Fruit fly (Drosophila melanogaster) whole organism, embryonic: ENCODE data around the gene Cdc7.
A peak's percentile ranks its signal among the peaks of the same experiment; 100 is the strongest.

ENCODE experiments used
- ATbp ChIP-seq: fragments of 200-800 bp; sonication (Bioruptor generic); optimal IDR thresholded peaks from 2 replicates; lab custom pipeline; 2017; ENCODE audit warnings: missing biosample characterization, mild to moderate bottlenecking, missing genetic modification characterization, missing genetic modification reagents
- CG1024 ChIP-seq: fragments of 200-800 bp; sonication (Bioruptor generic); IDR thresholded peaks from 2 replicates; pipeline ENCODE4 v1.3.6; 2022; ENCODE audit warnings: missing biosample characterization, missing genetic modification characterization
- CG10267 ChIP-seq: fragments of 200-800 bp; sonication (Bioruptor generic); optimal IDR thresholded peaks from 2 replicates; lab custom pipeline; 2018; ENCODE audit warnings: missing biosample characterization, mild to moderate bottlenecking, missing genetic modification characterization, moderate library complexity
- CG10366 ChIP-seq: fragments of 200-800 bp; sonication (Bioruptor generic); IDR thresholded peaks from 2 replicates; pipeline ENCODE4 v1.3.6; 2022; ENCODE audit warnings: missing biosample characterization, missing genetic modification characterization
- CG11093 ChIP-seq: fragments of 200-800 bp; sonication (Bioruptor generic); IDR thresholded peaks from 3 replicates; pipeline ENCODE4 v1.3.6; 2022; ENCODE audit warnings: missing biosample characterization, missing genetic modification characterization
- CG11247 ChIP-seq: fragments of 200-800 bp; sonication (Bioruptor generic); IDR thresholded peaks from 2 replicates; pipeline ENCODE4 v1.3.6; 2022; ENCODE audit warnings: missing biosample characterization, missing genetic modification characterization
- CG12219 ChIP-seq: fragments of 200-800 bp; sonication (Bioruptor generic); optimal IDR thresholded peaks from 3 replicates; lab custom pipeline; 2018; ENCODE audit warnings: missing biosample characterization, mild to moderate bottlenecking, missing genetic modification characterization
- CG12236 ChIP-seq: fragments of 200-800 bp; sonication (Bioruptor generic); optimal IDR thresholded peaks from 2 replicates; lab custom pipeline; 2016; ENCODE audit warnings: missing biosample characterization, missing genetic modification characterization
- CG14050 ChIP-seq: fragments of 200-800 bp; sonication (Bioruptor generic); IDR thresholded peaks from 3 replicates; pipeline ENCODE4 v1.3.6; 2022; ENCODE audit warnings: missing biosample characterization, missing genetic modification characterization
- CG14710 ChIP-seq: fragments of 200-800 bp; sonication (Bioruptor generic); optimal IDR thresholded peaks from 3 replicates; lab custom pipeline; 2019; ENCODE audit warnings: missing biosample characterization, mild to moderate bottlenecking, missing genetic modification characterization, moderate library complexity
- CG15269 ChIP-seq: fragments of 200-800 bp; sonication (Bioruptor generic); optimal IDR thresholded peaks from 2 replicates; lab custom pipeline; 2018; ENCODE audit warnings: missing biosample characterization, mild to moderate bottlenecking, missing genetic modification characterization, moderate library complexity
- CG16863 ChIP-seq: fragments of 200-800 bp; sonication (Bioruptor generic); optimal IDR thresholded peaks from 3 replicates; lab custom pipeline; 2016; ENCODE audit warnings: missing biosample characterization, missing genetic modification characterization
- CG17328 ChIP-seq: fragments of 200-800 bp; sonication (Bioruptor generic); IDR thresholded peaks from 2 replicates; pipeline ENCODE4 v1.3.6; 2022; ENCODE audit warnings: missing biosample characterization, missing genetic modification characterization
- CG18764 ChIP-seq: fragments of 200-800 bp; sonication (Bioruptor generic); optimal IDR thresholded peaks from 3 replicates; lab custom pipeline; 2016; ENCODE audit warnings: missing biosample characterization, missing genetic modification characterization
- CG2875 ChIP-seq: fragments of 200-800 bp; sonication (Bioruptor generic); optimal IDR thresholded peaks from 2 replicates; lab custom pipeline; 2017; ENCODE audit warnings: missing biosample characterization, mild to moderate bottlenecking, missing genetic modification characterization, missing genetic modification reagents
- CG30020 ChIP-seq: fragments of 200-800 bp; optimal IDR thresholded peaks from 2 replicates; lab custom pipeline; 2019; ENCODE audit warnings: missing biosample characterization, mild to moderate bottlenecking, missing genetic modification characterization, moderate library complexity
- CG33557 ChIP-seq: fragments of 200-800 bp; sonication (Bioruptor generic); optimal IDR thresholded peaks from 2 replicates; lab custom pipeline; 2019; ENCODE audit warnings: missing biosample characterization, mild to moderate bottlenecking, missing genetic modification characterization, moderate library complexity
- CG34376 ChIP-seq: fragments of 200-800 bp; sonication (Bioruptor generic); optimal IDR thresholded peaks from 2 replicates; lab custom pipeline; 2018; ENCODE audit warnings: missing biosample characterization, mild to moderate bottlenecking, missing genetic modification characterization
- CG7372 ChIP-seq: fragments of 200-800 bp; sonication (Bioruptor generic); IDR thresholded peaks from 2 replicates; pipeline ENCODE4 v1.3.6; 2022; ENCODE audit warnings: missing biosample characterization, missing genetic modification characterization
- CG8290 ChIP-seq, 3 experiments: fragments of 200-800 bp; sonication (Bioruptor generic); optimal IDR thresholded peaks; 2 replicates each; lab custom pipeline; 2016 to 2019; ENCODE audit warnings: missing biosample characterization in 3 of 3, missing genetic modification characterization in 3 of 3, mild to moderate bottlenecking in 2 of 3, moderate library complexity in 1 of 3
- CG8924 ChIP-seq: fragments of 200-800 bp; optimal IDR thresholded peaks from 3 replicates; lab custom pipeline; 2019; ENCODE audit warnings: missing biosample characterization, mild to moderate bottlenecking, missing genetic modification characterization, moderate library complexity
- CG9817 ChIP-seq: fragments of 200-800 bp; sonication (Bioruptor generic); optimal IDR thresholded peaks from 2 replicates; lab custom pipeline; 2018; ENCODE audit warnings: missing biosample characterization, mild to moderate bottlenecking, missing genetic modification characterization, moderate library complexity
- CHES-1-like ChIP-seq: fragments of 200-800 bp; sonication (Bioruptor generic); optimal IDR thresholded peaks from 2 replicates; lab custom pipeline; 2016; ENCODE audit warnings: missing biosample characterization, missing genetic modification characterization
- Chrac-16 ChIP-seq: fragments of 200-800 bp; sonication (Bioruptor generic); optimal IDR thresholded peaks from 3 replicates; lab custom pipeline; 2016; ENCODE audit warnings: missing biosample characterization, missing genetic modification characterization
- Dbx ChIP-seq: fragments of 200-800 bp; sonication (Bioruptor generic); IDR thresholded peaks from 3 replicates; pipeline ENCODE4 v1.3.6; 2022; ENCODE audit warnings: missing biosample characterization, missing genetic modification characterization
- HLH3B ChIP-seq: fragments of 200-800 bp; sonication (Bioruptor generic); IDR thresholded peaks from 2 replicates; pipeline ENCODE4 v1.3.6; 2022; ENCODE audit warnings: missing biosample characterization, missing genetic modification characterization
- Max ChIP-seq: fragments of 200-800 bp; sonication (Bioruptor generic); optimal IDR thresholded peaks from 2 replicates; lab custom pipeline; 2016; ENCODE audit warnings: missing biosample characterization, mild to moderate bottlenecking, missing genetic modification characterization
- NC2α ChIP-seq: fragments of 200-800 bp; sonication (Bioruptor generic); optimal IDR thresholded peaks from 2 replicates; lab custom pipeline; 2016; ENCODE audit warnings: missing biosample characterization, missing genetic modification characterization
- Rfx ChIP-seq: fragments of 200-800 bp; sonication (Bioruptor generic); IDR thresholded peaks from 2 replicates; pipeline ENCODE4 v1.3.6; 2022; ENCODE audit warnings: missing biosample characterization, missing genetic modification characterization
- Sox102F ChIP-seq: fragments of 200-800 bp; sonication (Bioruptor generic); optimal IDR thresholded peaks from 2 replicates; lab custom pipeline; 2018; ENCODE audit warnings: missing biosample characterization, mild to moderate bottlenecking, missing genetic modification characterization, moderate library complexity
- Ssrp ChIP-seq: fragments of 200-800 bp; sonication (Bioruptor generic); optimal IDR thresholded peaks from 2 replicates; lab custom pipeline; 2018; ENCODE audit warnings: missing biosample characterization, mild to moderate bottlenecking, missing genetic modification characterization, moderate library complexity
- al ChIP-seq: fragments of 200-800 bp; sonication (Bioruptor generic); IDR thresholded peaks from 2 replicates; pipeline ENCODE4 v1.3.6; 2022; ENCODE audit warnings: missing biosample characterization, missing genetic modification characterization
- bsh ChIP-seq, 2 experiments: fragments of 200-800 bp; sonication (Bioruptor generic); optimal IDR thresholded peaks; 2 replicates each; lab custom pipeline; 2017 to 2018; ENCODE audit warnings: mild to moderate bottlenecking in 2 of 2, missing biosample characterization in 2 of 2, missing genetic modification characterization in 2 of 2, moderate library complexity in 1 of 2
- dmrt11E ChIP-seq: fragments of 200-800 bp; sonication (Bioruptor generic); optimal IDR thresholded peaks from 3 replicates; lab custom pipeline; 2018; ENCODE audit warnings: missing biosample characterization, mild to moderate bottlenecking, missing genetic modification characterization, moderate library complexity
- dpn ChIP-seq, 2 experiments: fragments of 200-800 bp; sonication (Bioruptor generic); optimal IDR thresholded peaks; 3 replicates each; lab custom pipeline; 2016; ENCODE audit warnings: missing biosample characterization in 2 of 2, missing genetic modification characterization in 2 of 2
- gce ChIP-seq: fragments of 200-800 bp; sonication (Bioruptor generic); IDR thresholded peaks from 3 replicates; pipeline ENCODE4 v1.3.6; 2022; ENCODE audit warnings: missing biosample characterization, missing genetic modification characterization
- gcm2 ChIP-seq: fragments of 200-800 bp; sonication (Bioruptor generic); optimal IDR thresholded peaks from 2 replicates; lab custom pipeline; 2016; ENCODE audit warnings: missing biosample characterization, missing genetic modification characterization
- grau ChIP-seq: fragments of 200-800 bp; optimal IDR thresholded peaks from 3 replicates; lab custom pipeline; 2019; ENCODE audit warnings: missing biosample characterization, mild to moderate bottlenecking, missing genetic modification characterization, moderate library complexity
- gro ChIP-seq: fragments of 200-800 bp; sonication (Bioruptor generic); optimal IDR thresholded peaks from 2 replicates; lab custom pipeline; 2016; ENCODE audit warnings: missing biosample characterization, missing genetic modification characterization
- ind ChIP-seq: fragments of 200-800 bp; sonication (Bioruptor generic); optimal IDR thresholded peaks from 3 replicates; lab custom pipeline; 2016; ENCODE audit warnings: missing biosample characterization, missing genetic modification characterization
- insv ChIP-seq, 2 experiments: fragments of 200-800 bp; sonication (Bioruptor generic); optimal IDR thresholded peaks; 3 replicates each; lab custom pipeline; 2016 to 2018; ENCODE audit warnings: missing biosample characterization in 2 of 2, missing genetic modification characterization in 2 of 2
- mam ChIP-seq: fragments of 200-800 bp; sonication (Bioruptor generic); optimal IDR thresholded peaks from 3 replicates; lab custom pipeline; 2016; ENCODE audit warnings: missing biosample characterization, missing genetic modification characterization
- phol ChIP-seq: fragments of 200-800 bp; sonication (Bioruptor generic); optimal IDR thresholded peaks from 3 replicates; lab custom pipeline; 2018; ENCODE audit warnings: missing biosample characterization, mild to moderate bottlenecking, missing genetic modification characterization, moderate library complexity
- pnt ChIP-seq: fragments of 200-800 bp; sonication (Bioruptor generic); optimal IDR thresholded peaks from 3 replicates; lab custom pipeline; 2016; ENCODE audit warnings: missing biosample characterization, missing genetic modification characterization
- row ChIP-seq: fragments of 200-800 bp; sonication (Bioruptor generic); IDR thresholded peaks from 3 replicates; pipeline ENCODE4 v1.3.6; 2022; ENCODE audit warnings: missing biosample characterization, missing genetic modification characterization
- scrt ChIP-seq: fragments of 200-800 bp; sonication (Bioruptor generic); optimal IDR thresholded peaks from 2 replicates; lab custom pipeline; 2018; ENCODE audit warnings: missing biosample characterization, mild to moderate bottlenecking, missing genetic modification characterization, moderate library complexity
- seq ChIP-seq: fragments of 200-800 bp; sonication (Bioruptor generic); IDR thresholded peaks from 2 replicates; pipeline ENCODE4 v1.3.6; 2022; ENCODE audit warnings: missing biosample characterization, missing genetic modification characterization
- sim ChIP-seq: fragments of 200-800 bp; sonication (Bioruptor generic); IDR thresholded peaks from 2 replicates; pipeline ENCODE4 v1.3.6; 2022; ENCODE audit warnings: missing biosample characterization, missing genetic modification characterization
- trem ChIP-seq: fragments of 200-800 bp; optimal IDR thresholded peaks from 3 replicates; lab custom pipeline; 2019; ENCODE audit warnings: missing biosample characterization, mild to moderate bottlenecking, missing genetic modification characterization, moderate library complexity
- vnd ChIP-seq: fragments of 200-800 bp; sonication (Bioruptor generic); IDR thresholded peaks from 3 replicates; pipeline ENCODE4 v1.3.6; 2022; ENCODE audit warnings: missing biosample characterization, missing genetic modification characterization; ENCODE audit not compliant: partially characterized antibody

The Cdc7 gene

DNA sequence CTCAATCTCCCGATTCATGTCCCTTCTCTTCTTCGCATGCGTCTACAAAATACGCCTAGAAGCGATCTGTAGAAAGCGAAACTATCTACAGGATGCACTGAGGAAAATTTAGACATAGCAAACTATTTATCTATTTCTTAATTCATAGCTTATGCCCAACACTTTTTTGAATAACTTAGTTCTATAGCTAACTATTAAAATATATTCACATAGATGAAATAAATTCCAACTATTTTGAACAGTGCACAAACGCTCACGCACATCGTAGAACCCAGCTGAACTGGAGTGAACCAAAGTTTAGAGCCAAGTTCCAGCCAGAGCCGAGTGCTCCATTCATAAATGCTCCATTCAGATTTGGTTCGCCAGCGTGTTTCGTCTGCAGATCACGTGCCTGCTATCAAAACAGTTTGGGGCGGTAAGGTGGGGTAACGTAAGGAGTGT lies 32.8 kb upstream of the Cdc7 start (continued):
- TF ChIP-seq CG14050 (GFP tag; lab: Robert Waterston, UW) = 0 out of 3 replicates have a peak, but pooled peaks have one; percentile 14
- no peak for TF ChIP-seq CG30020 (tag; lab: Kevin White, UChicago)
- peak; percentile 30 for TF ChIP-seq CG2875 (GFP tag; lab: Kevin White, UChicago)
- TF ChIP-seq sim (GFP tag; lab: Robert Waterston, UW) = peak; percentile 46; the same call in 1 of the 2 replicates
- peak; percentile 38 for TF ChIP-seq Ssrp
- peak; percentile 46 for TF ChIP-seq CG1024 (GFP tag; lab: Robert Waterston, UW)
- no peak for TF ChIP-seq CG34376 (GFP tag; lab: Kevin White, UChicago)
- peak; percentile 33 for TF ChIP-seq gro
- peak; percentile 34 for TF ChIP-seq ind (GFP tag; lab: Kevin White, UChicago)
- 0 out of 3 replicates have a peak, but pooled peaks have one; percentile 33 for TF ChIP-seq CG11093 (GFP tag; lab: Robert Waterston, UW)
- peak; percentile 43 to 71 for TF ChIP-seq bsh (GFP tag; optimal IDR thresholded peaks at IDR 0.05; lab: Kevin White, UChicago)
- TF ChIP-seq CG12219 (GFP tag; lab: Kevin White, UChicago) = peak; percentile 6
- TF ChIP-seq Max (GFP tag; lab: Kevin White, UChicago) = peak; percentile 23
- peak; percentile 25 for TF ChIP-seq CG16863 (GFP tag; lab: Kevin White, UChicago)
- TF ChIP-seq trem (tag; lab: Kevin White, UChicago) = peak; percentile 46
- no peak for TF ChIP-seq CG12236
- no peak for TF ChIP-seq NC2α
- no peak for TF ChIP-seq vnd
- TF ChIP-seq mam (GFP tag; lab: Kevin White, UChicago) = peak; percentile 28
- peak; percentile 56 for TF ChIP-seq row
- TF ChIP-seq CG11247 (GFP tag; lab: Robert Waterston, UW) = 0 out of 2 replicates have a peak, but pooled peaks have one; percentile 19
- no peak; the same call in 1 of the 2 replicates for TF ChIP-seq CG7372 (GFP tag; lab: Robert Waterston, UW)
- TF ChIP-seq HLH3B (GFP tag; lab: Robert Waterston, UW) = 0 out of 2 replicates have a peak, but pooled peaks have one; percentile 24
- TF ChIP-seq CG14710 (tag; lab: Kevin White, UChicago) = peak; percentile 43
- no peak for TF ChIP-seq pnt (GFP tag; lab: Kevin White, UChicago)
- peak; percentile 49 for TF ChIP-seq CG10267 (tag; lab: Kevin White, UChicago)
- peak; percentile 7 for TF ChIP-seq gcm2 (GFP tag; lab: Kevin White, UChicago)
- 0 out of 2 replicates have a peak, but pooled peaks have one; percentile 20 for TF ChIP-seq seq (GFP tag; lab: Robert Waterston, UW)
- peak; percentile 11 for TF ChIP-seq Chrac-16 (GFP tag; lab: Kevin White, UChicago)
- peak; percentile 40 for TF ChIP-seq CG8290 (GFP tag; optimal IDR thresholded peaks at IDR 0.05; lab: Kevin White, UChicago)
- peak in 1 of 2 experiments; percentile 14 for TF ChIP-seq CG8290 (tag; optimal IDR thresholded peaks at IDR 0.05; lab: Kevin White, UChicago)
- TF ChIP-seq gce (GFP tag; lab: Robert Waterston, UW) = no peak
- peak; percentile 32 for TF ChIP-seq CG8924 (tag; lab: Kevin White, UChicago)
- peak; percentile 57 for TF ChIP-seq dmrt11E (tag; lab: Kevin White, UChicago)
- TF ChIP-seq dpn (GFP tag; optimal IDR thresholded peaks at IDR 0.05; lab: Kevin White, UChicago) = peak; percentile 37 to 43
- TF ChIP-seq Dbx (GFP tag; lab: Robert Waterston, UW) = peak; percentile 52; the same call in 1 of the 3 replicates
- peak; percentile 75 for TF ChIP-seq Rfx (GFP tag; lab: Robert Waterston, UW)
- peak; percentile 31 for TF ChIP-seq ATbp (GFP tag; lab: Kevin White, UChicago)
- TF ChIP-seq CG15269 = peak; percentile 11
- TF ChIP-seq Sox102F (GFP tag; lab: Kevin White, UChicago) = peak; percentile 18
- TF ChIP-seq grau (tag; lab: Kevin White, UChicago) = peak; percentile 59
- peak; percentile 21 for TF ChIP-seq CHES-1-like (GFP tag; lab: Kevin White, UChicago)
- TF ChIP-seq al (GFP tag; lab: Robert Waterston, UW) = peak; percentile 62
- TF ChIP-seq CG18764 = peak; percentile 24
- peak; percentile 12 for TF ChIP-seq scrt (GFP tag; lab: Kevin White, UChicago)
- TF ChIP-seq insv (GFP tag; optimal IDR thresholded peaks at IDR 0.05; lab: Kevin White, UChicago) = no peak
- peak; percentile 12 for TF ChIP-seq CG9817 (tag; lab: Kevin White, UChicago)
- peak; percentile 53 for TF ChIP-seq CG10366 (GFP tag; lab: Robert Waterston, UW)
- peak; percentile 9 for TF ChIP-seq CG33557 (GFP tag; lab: Kevin White, UChicago)
- peak; percentile 48; the same call in 1 of the 2 replicates for TF ChIP-seq CG17328
- TF ChIP-seq phol (tag; lab: Kevin White, UChicago) = peak; percentile 47
